Fruit fly (Drosophila melanogaster) whole organism, embryonic: ENCODE results near the gene upd1.

Experiments
- Ada2b ChIP-seq: fragments of 200-800 bp; sonication (Bioruptor generic); IDR thresholded peaks from 2 replicates; pipeline ENCODE4 v1.3.6; 2022; ENCODE audit warnings: missing biosample characterization, missing genetic modification characterization
- Atf3 ChIP-seq: fragments of 200-800 bp; sonication (Bioruptor generic); optimal IDR thresholded peaks from 3 replicates; lab custom pipeline; 2016; ENCODE audit warnings: missing biosample characterization, missing genetic modification characterization
- B-H1 ChIP-seq: fragments of 200-800 bp; sonication (Bioruptor generic); IDR thresholded peaks from 3 replicates; pipeline ENCODE4 v1.3.6; 2022; ENCODE audit warnings: missing biosample characterization, missing genetic modification characterization
- Bteb2 ChIP-seq: fragments of 200-800 bp; sonication (Bioruptor generic); optimal IDR thresholded peaks from 2 replicates; lab custom pipeline; 2016; ENCODE audit warnings: missing biosample characterization, missing genetic modification characterization
- CG10654 ChIP-seq: fragments of 200-800 bp; sonication (Bioruptor generic); optimal IDR thresholded peaks from 2 replicates; lab custom pipeline; 2016; ENCODE audit warnings: missing biosample characterization, missing genetic modification characterization
- CG11504 ChIP-seq: fragments of 200-800 bp; sonication (Bioruptor generic); optimal IDR thresholded peaks from 3 replicates; lab custom pipeline; 2019; ENCODE audit warnings: missing biosample characterization, mild to moderate bottlenecking, missing genetic modification characterization, moderate library complexity
- CG11695 ChIP-seq: fragments of 200-800 bp; sonication (Bioruptor generic); IDR thresholded peaks from 3 replicates; pipeline ENCODE4 v1.3.6; 2022; ENCODE audit warnings: missing biosample characterization, missing genetic modification characterization
- CG2120 ChIP-seq: fragments of 200-800 bp; sonication (Bioruptor generic); optimal IDR thresholded peaks from 3 replicates; lab custom pipeline; 2016; ENCODE audit warnings: missing biosample characterization, missing genetic modification characterization
- CG2129 ChIP-seq: fragments of 200-800 bp; sonication (Bioruptor generic); IDR thresholded peaks from 2 replicates; pipeline ENCODE4 v1.3.6; 2022; ENCODE audit warnings: missing biosample characterization, missing genetic modification characterization; ENCODE audit not compliant: partially characterized antibody
- CG2199 ChIP-seq: fragments of 200-800 bp; sonication (Bioruptor generic); IDR thresholded peaks from 3 replicates; pipeline ENCODE4 v1.3.6; 2022; ENCODE audit warnings: missing biosample characterization, missing genetic modification characterization
- CG32532 ChIP-seq: fragments of 200-800 bp; sonication (Bioruptor generic); IDR thresholded peaks from 2 replicates; pipeline ENCODE4 v1.3.6; 2022; ENCODE audit warnings: missing biosample characterization, missing genetic modification characterization
- CG4360 ChIP-seq: fragments of 200-800 bp; sonication (Bioruptor generic); IDR thresholded peaks from 2 replicates; pipeline ENCODE4 v1.3.6; 2022; ENCODE audit warnings: missing biosample characterization, missing genetic modification characterization
- CG5953 ChIP-seq: fragments of 200-800 bp; sonication (Bioruptor generic); IDR thresholded peaks from 2 replicates; pipeline ENCODE4 v1.3.6; 2022; ENCODE audit warnings: missing biosample characterization, missing genetic modification characterization
- CG6272 ChIP-seq: fragments of 200-800 bp; sonication (Bioruptor generic); IDR thresholded peaks from 2 replicates; pipeline ENCODE4 v1.3.6; 2022; ENCODE audit warnings: missing biosample characterization, missing genetic modification characterization
- CG8290 ChIP-seq, 3 experiments: fragments of 200-800 bp; sonication (Bioruptor generic); optimal IDR thresholded peaks; 2 replicates each; lab custom pipeline; 2016 to 2019; ENCODE audit warnings: missing biosample characterization in 3 of 3, missing genetic modification characterization in 3 of 3, mild to moderate bottlenecking in 2 of 3, moderate library complexity in 1 of 3
- CG9437 ChIP-seq: fragments of 200-800 bp; sonication (Bioruptor generic); optimal IDR thresholded peaks from 2 replicates; lab custom pipeline; 2018; ENCODE audit warnings: missing biosample characterization, mild to moderate bottlenecking, missing genetic modification characterization
- CG9817 ChIP-seq: fragments of 200-800 bp; sonication (Bioruptor generic); optimal IDR thresholded peaks from 2 replicates; lab custom pipeline; 2018; ENCODE audit warnings: missing biosample characterization, mild to moderate bottlenecking, missing genetic modification characterization, moderate library complexity
- CoRest ChIP-seq: fragments of 200-800 bp; sonication (Bioruptor generic); optimal IDR thresholded peaks from 3 replicates; lab custom pipeline; 2018; ENCODE audit warnings: missing biosample characterization, mild to moderate bottlenecking, missing genetic modification characterization, moderate library complexity
- Dbx ChIP-seq: fragments of 200-800 bp; sonication (Bioruptor generic); IDR thresholded peaks from 3 replicates; pipeline ENCODE4 v1.3.6; 2022; ENCODE audit warnings: missing biosample characterization, missing genetic modification characterization
- Deaf1 ChIP-seq: fragments of 200-800 bp; optimal IDR thresholded peaks from 3 replicates; lab custom pipeline; 2019; ENCODE audit warnings: missing biosample characterization, mild to moderate bottlenecking, missing genetic modification characterization, moderate library complexity
- Dek ChIP-seq: fragments of 200-800 bp; sonication (Bioruptor generic); optimal IDR thresholded peaks from 3 replicates; lab custom pipeline; 2019; ENCODE audit warnings: missing biosample characterization, mild to moderate bottlenecking, missing genetic modification characterization, moderate library complexity
- Dll ChIP-seq: fragments of 200-800 bp; sonication (Bioruptor generic); IDR thresholded peaks from 4 replicates; pipeline ENCODE4 v1.3.6; 2022; ENCODE audit warnings: missing biosample characterization, missing genetic modification characterization; ENCODE audit not compliant: partially characterized antibody
- Fer1 ChIP-seq: fragments of 200-800 bp; sonication (Bioruptor generic); optimal IDR thresholded peaks from 2 replicates; lab custom pipeline; 2017; ENCODE audit warnings: missing biosample characterization, mild to moderate bottlenecking, missing genetic modification characterization
- H2.0 ChIP-seq: fragments of 200-800 bp; sonication (Bioruptor generic); IDR thresholded peaks from 2 replicates; pipeline ENCODE4 v1.3.6; 2022; ENCODE audit warnings: missing biosample characterization, missing genetic modification characterization
- HLH54F ChIP-seq: fragments of 200-800 bp; sonication (Bioruptor generic); optimal IDR thresholded peaks from 3 replicates; lab custom pipeline; 2016; ENCODE audit warnings: missing biosample characterization, missing genetic modification characterization
- HLHmδ ChIP-seq: fragments of 200-800 bp; sonication (Bioruptor generic); optimal IDR thresholded peaks from 2 replicates; lab custom pipeline; 2018; ENCODE audit warnings: missing biosample characterization, mild to moderate bottlenecking, missing genetic modification characterization, moderate library complexity
- HmgD ChIP-seq: fragments of 200-800 bp; sonication (Bioruptor generic); optimal IDR thresholded peaks from 3 replicates; lab custom pipeline; 2016; ENCODE audit warnings: missing biosample characterization, missing genetic modification characterization
- Hr39 ChIP-seq: fragments of >200 bp; optimal IDR thresholded peaks from 2 replicates; lab custom pipeline; 2017
- Mes4 ChIP-seq: fragments of 200-800 bp; sonication (Bioruptor generic); optimal IDR thresholded peaks from 2 replicates; lab custom pipeline; 2016; ENCODE audit warnings: missing biosample characterization, missing genetic modification characterization
- NK7.1 ChIP-seq: fragments of 200-800 bp; sonication (Bioruptor generic); optimal IDR thresholded peaks from 3 replicates; lab custom pipeline; 2016; ENCODE audit warnings: missing biosample characterization, missing genetic modification characterization
- Nf-YC ChIP-seq: fragments of 200-800 bp; optimal IDR thresholded peaks from 3 replicates; lab custom pipeline; 2019; ENCODE audit warnings: missing biosample characterization, mild to moderate bottlenecking, missing genetic modification characterization, moderate library complexity
- Side ChIP-seq: fragments of 200-800 bp; sonication (Bioruptor generic); optimal IDR thresholded peaks from 2 replicates; lab custom pipeline; 2016; ENCODE audit warnings: missing biosample characterization, missing genetic modification characterization
- Six4 ChIP-seq: fragments of 200-800 bp; sonication (Bioruptor generic); optimal IDR thresholded peaks from 2 replicates; lab custom pipeline; 2016; ENCODE audit warnings: missing biosample characterization, missing genetic modification characterization
- cg ChIP-seq: fragments of 200-800 bp; sonication (Bioruptor generic); optimal IDR thresholded peaks from 3 replicates; lab custom pipeline; 2019; ENCODE audit warnings: missing biosample characterization, mild to moderate bottlenecking, missing genetic modification characterization, moderate library complexity
- chinmo ChIP-seq: fragments of 200-800 bp; sonication (Bioruptor generic); IDR thresholded peaks from 4 replicates; pipeline ENCODE4 v1.3.6; 2022; ENCODE audit warnings: missing biosample characterization, missing genetic modification characterization; ENCODE audit not compliant: partially characterized antibody
- dmrt11E ChIP-seq: fragments of 200-800 bp; sonication (Bioruptor generic); optimal IDR thresholded peaks from 3 replicates; lab custom pipeline; 2018; ENCODE audit warnings: missing biosample characterization, mild to moderate bottlenecking, missing genetic modification characterization, moderate library complexity
- grn ChIP-seq: fragments of 200-800 bp; sonication (Bioruptor generic); optimal IDR thresholded peaks from 3 replicates; lab custom pipeline; 2017; ENCODE audit warnings: missing biosample characterization, missing genetic modification characterization
- mam ChIP-seq: fragments of 200-800 bp; sonication (Bioruptor generic); optimal IDR thresholded peaks from 3 replicates; lab custom pipeline; 2016; ENCODE audit warnings: missing biosample characterization, missing genetic modification characterization
- nerfin-1 ChIP-seq: fragments of 200-800 bp; sonication (Bioruptor generic); optimal IDR thresholded peaks from 3 replicates; lab custom pipeline; 2019; ENCODE audit warnings: missing biosample characterization, mild to moderate bottlenecking, missing genetic modification characterization, moderate library complexity
- oc ChIP-seq: fragments of 200-800 bp; sonication (Bioruptor generic); optimal IDR thresholded peaks from 2 replicates; lab custom pipeline; 2018; ENCODE audit warnings: missing biosample characterization, mild to moderate bottlenecking, missing genetic modification characterization, moderate library complexity
- pfk ChIP-seq: fragments of 200-800 bp; sonication (Bioruptor generic); optimal IDR thresholded peaks from 2 replicates; lab custom pipeline; 2018; ENCODE audit warnings: missing biosample characterization, mild to moderate bottlenecking, missing genetic modification characterization, moderate library complexity
- pzg ChIP-seq: fragments of 200-800 bp; sonication (Bioruptor generic); optimal IDR thresholded peaks from 3 replicates; lab custom pipeline; 2018; ENCODE audit warnings: missing biosample characterization, mild to moderate bottlenecking, missing genetic modification characterization, moderate library complexity
- rib ChIP-seq: fragments of 200-800 bp; sonication (Bioruptor generic); IDR thresholded peaks from 2 replicates; pipeline ENCODE4 v1.3.6; 2022; ENCODE audit warnings: missing biosample characterization, missing genetic modification characterization
- row ChIP-seq: fragments of 200-800 bp; sonication (Bioruptor generic); IDR thresholded peaks from 3 replicates; pipeline ENCODE4 v1.3.6; 2022; ENCODE audit warnings: missing biosample characterization, missing genetic modification characterization
- sd ChIP-seq: fragments of 200-800 bp; sonication (Bioruptor generic); optimal IDR thresholded peaks from 3 replicates; lab custom pipeline; 2018; ENCODE audit warnings: missing biosample characterization, mild to moderate bottlenecking, missing genetic modification characterization, moderate library complexity
- sens ChIP-seq: fragments of 200-800 bp; sonication (Bioruptor generic); peaks from one replicate; lab custom pipeline; 2016; ENCODE audit warnings: missing biosample characterization, missing genetic modification characterization
- seq ChIP-seq: fragments of 200-800 bp; sonication (Bioruptor generic); IDR thresholded peaks from 2 replicates; pipeline ENCODE4 v1.3.6; 2022; ENCODE audit warnings: missing biosample characterization, missing genetic modification characterization
- z ChIP-seq: fragments of 200-800 bp; sonication (Bioruptor generic); IDR thresholded peaks from 3 replicates; pipeline ENCODE4 v1.3.6; 2022; ENCODE audit warnings: missing biosample characterization, missing genetic modification characterization

Gene upd1

DNA sequence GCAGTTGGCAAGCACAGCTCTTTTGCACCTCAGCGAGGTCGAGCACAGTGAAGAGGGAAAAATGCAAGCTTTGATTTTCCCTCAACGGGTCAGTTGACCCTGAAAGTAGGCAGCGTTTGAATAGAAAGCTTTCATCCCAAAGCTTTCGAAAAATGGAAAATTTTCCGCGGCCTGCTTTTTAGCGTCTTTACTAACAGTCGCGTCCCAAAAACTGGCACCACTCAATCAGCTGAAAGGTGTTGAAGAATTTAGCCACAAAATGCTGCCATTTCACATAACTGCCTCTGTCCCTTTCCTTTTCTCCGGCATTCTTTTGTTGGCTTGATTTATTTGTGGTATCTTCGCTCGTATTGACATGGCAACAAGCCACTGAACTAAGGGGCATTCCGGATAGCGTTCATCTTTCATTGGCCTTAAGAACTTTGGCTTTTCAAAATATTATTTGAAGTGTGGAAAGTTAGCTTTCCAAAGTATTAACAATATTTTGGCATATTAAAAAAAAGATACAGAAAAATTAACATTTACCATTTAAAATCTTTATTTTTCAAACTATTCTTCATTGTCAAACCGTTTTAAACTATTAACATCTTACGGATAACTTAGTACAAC, 10.9 kb upstream of the upd1 start (continued):
- no peak for TF ChIP-seq CG11695 (GFP tag; lab: Robert Waterston, UW)
- TF ChIP-seq CG9817 (tag; lab: Kevin White, UChicago): peak; percentile 17
- peak; percentile 51 for TF ChIP-seq mam (GFP tag; lab: Kevin White, UChicago)
- TF ChIP-seq NK7.1 (GFP tag; lab: Kevin White, UChicago): no peak
- TF ChIP-seq CG11504: peak; percentile 39
- TF ChIP-seq CG8290 (GFP tag; optimal IDR thresholded peaks at IDR 0.05; lab: Kevin White, UChicago): no peak
- peak in 1 of 2 experiments; percentile 46 for TF ChIP-seq CG8290 (tag; optimal IDR thresholded peaks at IDR 0.05; lab: Kevin White, UChicago)
- TF ChIP-seq row: 0 out of 3 replicates have a peak, but pooled peaks have one; percentile 7
- TF ChIP-seq oc (tag; lab: Kevin White, UChicago): no peak
- TF ChIP-seq dmrt11E (tag; lab: Kevin White, UChicago): no peak
- TF ChIP-seq CG2120 (GFP tag; lab: Kevin White, UChicago): peak; percentile 24
- TF ChIP-seq sd (tag; lab: Kevin White, UChicago): peak; percentile 85
- TF ChIP-seq CG9437 (GFP tag; lab: Kevin White, UChicago): peak; percentile 9
- 0 out of 4 replicates have a peak, but pooled peaks have one; percentile 40 for TF ChIP-seq chinmo (GFP tag; lab: Robert Waterston, UW)
- no peak for TF ChIP-seq Mes4 (GFP tag; lab: Kevin White, UChicago)
- TF ChIP-seq sens: peak; percentile 62
- TF ChIP-seq CG2199 (GFP tag; lab: Robert Waterston, UW): 0 out of 3 replicates have a peak, but pooled peaks have one; percentile 66
- peak; percentile 21 for TF ChIP-seq CoRest
- TF ChIP-seq Atf3 (GFP tag; lab: Kevin White, UChicago): no peak
- TF ChIP-seq HLHmδ: no peak
- TF ChIP-seq Side (GFP tag; lab: Kevin White, UChicago): no peak
- no peak for TF ChIP-seq Dll (GFP tag; lab: Robert Waterston, UW)

DNA sequence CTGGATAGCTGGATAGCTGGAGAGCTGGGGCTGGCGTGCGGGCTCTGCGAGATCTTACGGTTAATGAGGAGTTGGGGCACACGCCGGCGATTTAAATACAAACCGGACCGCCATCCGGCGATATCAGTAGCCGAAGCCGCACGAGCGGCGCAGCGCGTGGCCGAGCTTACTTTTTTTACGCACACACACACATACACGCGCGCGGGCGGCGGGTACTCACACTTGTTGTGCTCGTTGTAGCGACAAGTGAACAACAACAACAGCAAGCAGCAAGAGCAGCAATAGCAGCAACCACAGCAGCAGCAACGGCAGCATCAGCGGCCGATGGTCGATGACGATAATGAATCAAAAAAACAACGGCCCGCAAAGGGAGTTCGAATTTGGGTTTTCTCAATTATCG, 6.7 kb upstream of the upd1 start:
- TF ChIP-seq Hr39 (lab: Kevin White, UChicago) (peak; percentile 91), CG6272 (GFP tag; lab: Robert Waterston, UW) (no peak), cg (GFP tag; lab: Kevin White, UChicago) (peak; percentile 48), CG4360 (GFP tag; lab: Robert Waterston, UW) (peak; percentile 73), Nf-YC (tag; lab: Kevin White, UChicago) (peak; percentile 36), chinmo (GFP tag; lab: Robert Waterston, UW) (0 out of 4 replicates have a peak, but pooled peaks have one; percentile 34), z (GFP tag; lab: Robert Waterston, UW) (peak; percentile 31; the same call in 1 of the 3 replicates), Deaf1 (tag; lab: Kevin White, UChicago) (peak; percentile 89), rib (GFP tag; lab: Robert Waterston, UW) (no peak)

DNA sequence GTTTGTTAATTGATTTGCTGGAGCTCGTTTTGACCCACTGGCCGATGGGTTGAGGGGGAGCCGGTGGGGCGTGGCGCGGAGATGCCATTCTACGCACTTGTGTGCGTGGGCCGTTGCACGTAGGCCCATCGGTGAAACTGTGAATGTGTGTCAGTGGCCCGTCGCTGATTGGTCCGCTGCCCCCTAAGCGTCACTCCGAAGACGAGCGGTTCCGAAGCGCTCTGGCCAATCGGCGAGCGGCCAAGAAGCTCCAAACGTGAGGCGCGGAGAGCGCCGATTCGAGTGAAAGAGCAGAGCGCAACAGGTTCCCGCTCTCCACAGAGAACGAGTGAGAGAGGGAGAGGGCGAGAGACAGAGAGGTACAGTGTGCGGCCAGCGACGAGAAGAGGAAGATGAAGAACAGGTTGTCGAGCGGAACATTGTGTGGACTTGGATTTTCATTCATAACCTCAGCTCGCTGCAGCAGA, 3.4 kb upstream of the upd1 start:
- TF ChIP-seq pzg (GFP tag; lab: Kevin White, UChicago): no peak
- 0 out of 3 replicates have a peak, but pooled peaks have one; percentile 49 for TF ChIP-seq Dbx (GFP tag; lab: Robert Waterston, UW)
- TF ChIP-seq oc (tag; lab: Kevin White, UChicago): no peak
- TF ChIP-seq HmgD (GFP tag; lab: Kevin White, UChicago): no peak
- TF ChIP-seq pfk (GFP tag; lab: Kevin White, UChicago): no peak
- no peak for TF ChIP-seq B-H1 (GFP tag; lab: Robert Waterston, UW)
- no peak for TF ChIP-seq grn (GFP tag; lab: Kevin White, UChicago)
- no peak for TF ChIP-seq Six4 (GFP tag; lab: Kevin White, UChicago)
- no peak for TF ChIP-seq CG10654
- no peak for TF ChIP-seq Bteb2
- no peak for TF ChIP-seq CG5953 (GFP tag; lab: Robert Waterston, UW)
- TF ChIP-seq Dek (tag; lab: Kevin White, UChicago): no peak
- TF ChIP-seq nerfin-1 (tag; lab: Kevin White, UChicago): no peak
- no peak for TF ChIP-seq H2.0 (GFP tag; lab: Robert Waterston, UW)
- TF ChIP-seq Fer1 (GFP tag; lab: Kevin White, UChicago): no peak
- peak; percentile 96 for TF ChIP-seq Deaf1 (tag; lab: Kevin White, UChicago)
- no peak for TF ChIP-seq Ada2b (GFP tag; lab: Robert Waterston, UW)
- TF ChIP-seq CG32532: peak; percentile 63; the same call in 1 of the 2 replicates
- TF ChIP-seq HLH54F (GFP tag; lab: Kevin White, UChicago): no peak
- TF ChIP-seq CG2129 (GFP tag; lab: Robert Waterston, UW): no peak
- no peak for TF ChIP-seq seq (GFP tag; lab: Robert Waterston, UW)
